Fruit fly (Drosophila melanogaster) whole organism, wandering third instar larva: Measurements from ENCODE around the gene MED27.

ENCODE experiments used
- Abd-B ChIP-seq: fragments of >200 bp; optimal IDR thresholded peaks from 2 replicates; lab custom pipeline; 2017; ENCODE audit warnings: missing biosample characterization, missing genetic modification characterization
- CG32264 ChIP-seq: fragments of 200-800 bp; sonication (Bioruptor generic); optimal IDR thresholded peaks from 2 replicates; lab custom pipeline; 2016; ENCODE audit warnings: missing biosample characterization, missing genetic modification characterization
- CG9705 ChIP-seq: fragments of 200-800 bp; sonication (Bioruptor generic); optimal IDR thresholded peaks from 2 replicates; lab custom pipeline; 2018; ENCODE audit warnings: missing biosample characterization, mild to moderate bottlenecking, missing genetic modification characterization
- CrebA ChIP-seq: fragments of 200-800 bp; sonication (Bioruptor generic); optimal IDR thresholded peaks from 2 replicates; lab custom pipeline; 2016; ENCODE audit warnings: missing biosample characterization, mild to moderate bottlenecking, missing genetic modification characterization, borderline replicate concordance
- Dfd ChIP-seq: fragments of >200 bp; optimal IDR thresholded peaks from 2 replicates; lab custom pipeline; 2017; ENCODE audit warnings: missing biosample characterization, missing genetic modification characterization
- Dif ChIP-seq: fragments of 200-275, 200-300 bp; sonication (Bioruptor generic); optimal IDR thresholded peaks from 2 replicates; lab custom pipeline; 2018; ENCODE audit warnings: missing biosample characterization, missing genetic modification characterization; ENCODE audit not compliant: partially characterized antibody
- GATAd ChIP-seq: sonication (Bioruptor generic); optimal IDR thresholded peaks from 2 replicates; lab custom pipeline; 2016; ENCODE audit warnings: missing biosample characterization, missing genetic modification characterization
- HLH106 ChIP-seq: fragments of 200-800 bp; optimal IDR thresholded peaks from 3 replicates; lab custom pipeline; 2019; ENCODE audit warnings: missing biosample characterization, mild to moderate bottlenecking, missing genetic modification characterization, moderate library complexity
- Hnf4 ChIP-seq: fragments of 200-800 bp; sonication (Bioruptor generic); optimal IDR thresholded peaks from 2 replicates; lab custom pipeline; 2016; ENCODE audit warnings: missing biosample characterization, mild to moderate bottlenecking, missing genetic modification characterization
- Hr78 ChIP-seq: fragments of >200 bp; optimal IDR thresholded peaks from 2 replicates; lab custom pipeline; 2017; ENCODE audit warnings: missing biosample characterization, missing genetic modification characterization
- Hr83 ChIP-seq: fragments of 200-300 bp; sonication (Bioruptor generic); optimal IDR thresholded peaks from 2 replicates; lab custom pipeline; 2016; ENCODE audit warnings: missing biosample characterization, mild to moderate bottlenecking, missing genetic modification characterization, moderate library complexity; ENCODE audit not compliant: poor library complexity, severe bottlenecking
- Mio ChIP-seq: sonication (Bioruptor generic); optimal IDR thresholded peaks from 2 replicates; lab custom pipeline; 2016; ENCODE audit warnings: missing biosample characterization, missing genetic modification characterization
- Myc ChIP-seq: fragments of >200 bp; optimal IDR thresholded peaks from 2 replicates; lab custom pipeline; 2017
- N ChIP-seq: fragments of >200 bp; optimal IDR thresholded peaks from 2 replicates; lab custom pipeline; 2018; ENCODE audit warnings: missing biosample characterization, missing external identifiers, missing genetic modification characterization
- OdsH ChIP-seq: fragments of 200-800 bp; sonication (Bioruptor generic); optimal IDR thresholded peaks from 2 replicates; lab custom pipeline; 2016; ENCODE audit warnings: missing biosample characterization, mild to moderate bottlenecking, missing genetic modification characterization
- Rel ChIP-seq, 2 experiments: fragments of 200-800 bp; sonication (Bioruptor generic) in 1 of 2; optimal IDR thresholded peaks; 2 replicates in 1 of 2; 3 replicates in 1 of 2; lab custom pipeline; 2016 to 2019; ENCODE audit warnings: mild to moderate bottlenecking in 2 of 2, missing biosample characterization in 2 of 2, missing genetic modification characterization in 2 of 2, moderate library complexity in 1 of 2
- Sp1 ChIP-seq: fragments of 200-800 bp; sonication (Bioruptor generic); optimal IDR thresholded peaks from 3 replicates; lab custom pipeline; 2019; ENCODE audit warnings: missing biosample characterization, mild to moderate bottlenecking, missing genetic modification characterization, moderate library complexity
- Vsx2 ChIP-seq: fragments of 200-300, 225-300 bp; sonication (Bioruptor generic); optimal IDR thresholded peaks from 2 replicates; lab custom pipeline; 2018; ENCODE audit warnings: missing biosample characterization, missing genetic modification characterization; ENCODE audit not compliant: partially characterized antibody
- br ChIP-seq: fragments of 200-800 bp; sonication (Bioruptor generic); optimal IDR thresholded peaks from 2 replicates; lab custom pipeline; 2016; ENCODE audit warnings: missing biosample characterization, missing genetic modification characterization
- brk ChIP-seq: fragments of 200-800 bp; sonication (Bioruptor generic); optimal IDR thresholded peaks from 2 replicates; lab custom pipeline; 2016; ENCODE audit warnings: missing biosample characterization, mild to moderate bottlenecking, missing genetic modification characterization
- dl ChIP-seq, 2 experiments: fragments of 175-275, 200-275 bp in 1 of 2; fragments of 200-275 bp in 1 of 2; sonication (Bioruptor generic); optimal IDR thresholded peaks; lab custom pipeline; 2018; ENCODE audit warnings: mild to moderate bottlenecking in 2 of 2, missing biosample characterization in 2 of 2, missing genetic modification characterization in 2 of 2, moderate library complexity in 2 of 2; ENCODE audit not compliant: partially characterized antibody in 2 of 2, insufficient read depth in 1 of 2
- dmrt93B ChIP-seq: fragments of 200-800 bp; sonication (Bioruptor generic); optimal IDR thresholded peaks from 2 replicates; lab custom pipeline; 2018; ENCODE audit warnings: missing biosample characterization, mild to moderate bottlenecking, missing genetic modification characterization
- dsf ChIP-seq: sonication (Bioruptor generic); optimal IDR thresholded peaks from 2 replicates; lab custom pipeline; 2016; ENCODE audit warnings: missing biosample characterization, missing genetic modification characterization, borderline replicate concordance
- foxo ChIP-seq, 2 experiments: fragments of 200-800 bp; sonication (Bioruptor generic); optimal IDR thresholded peaks; 2 replicates in 1 of 2; 3 replicates in 1 of 2; lab custom pipeline; 2016 to 2017; ENCODE audit warnings: missing biosample characterization in 2 of 2, missing genetic modification characterization in 2 of 2
- fru ChIP-seq: fragments of 200-800 bp; sonication (Bioruptor generic); optimal IDR thresholded peaks from 3 replicates; lab custom pipeline; 2016; ENCODE audit warnings: missing biosample characterization, mild to moderate bottlenecking, missing genetic modification characterization
- h ChIP-seq: fragments of 200-800 bp; sonication (Bioruptor generic); optimal IDR thresholded peaks from 3 replicates; lab custom pipeline; 2016; ENCODE audit warnings: missing biosample characterization, mild to moderate bottlenecking, missing genetic modification characterization
- jim ChIP-seq: fragments of 175-275, 200-325 bp; sonication (Bioruptor generic); optimal IDR thresholded peaks from 2 replicates; lab custom pipeline; 2016; ENCODE audit warnings: missing biosample characterization, mild to moderate bottlenecking, missing genetic modification characterization
- lola ChIP-seq: fragments of >200 bp; optimal IDR thresholded peaks from 2 replicates; lab custom pipeline; 2017; ENCODE audit warnings: missing biosample characterization, missing genetic modification characterization
- pan ChIP-seq: fragments of >200 bp; optimal IDR thresholded peaks from 2 replicates; lab custom pipeline; 2017
- psq ChIP-seq: fragments of 200-800 bp; sonication (Bioruptor generic); optimal IDR thresholded peaks from 3 replicates; lab custom pipeline; 2017; ENCODE audit warnings: missing biosample characterization, mild to moderate bottlenecking, missing genetic modification characterization, moderate library complexity
- rgr ChIP-seq: fragments of 200-800 bp; sonication (Bioruptor generic); optimal IDR thresholded peaks from 3 replicates; lab custom pipeline; 2016; ENCODE audit warnings: missing biosample characterization, mild to moderate bottlenecking, missing genetic modification characterization
- sage ChIP-seq: fragments of 200-800 bp; sonication (Bioruptor generic); optimal IDR thresholded peaks from 2 replicates; lab custom pipeline; 2016; ENCODE audit warnings: missing biosample characterization, mild to moderate bottlenecking, missing genetic modification characterization
- sv ChIP-seq: fragments of 200-800 bp; sonication (Bioruptor generic); optimal IDR thresholded peaks from 3 replicates; lab custom pipeline; 2016; ENCODE audit warnings: missing biosample characterization, missing genetic modification characterization
- tai ChIP-seq: sonication (Bioruptor generic); optimal IDR thresholded peaks from 2 replicates; lab custom pipeline; 2016; ENCODE audit warnings: missing biosample characterization, missing genetic modification characterization
- usp ChIP-seq: fragments of >200 bp; optimal IDR thresholded peaks from 2 replicates; lab custom pipeline; 2017; ENCODE audit warnings: missing biosample characterization, missing genetic modification characterization
- woc ChIP-seq: sonication (Bioruptor generic); optimal IDR thresholded peaks from 2 replicates; lab custom pipeline; 2016; ENCODE audit warnings: missing biosample characterization, mild to moderate bottlenecking, missing genetic modification characterization

The MED27 gene

dm6 chr3R:5648569-5649476, 6.1 kb upstream of the MED27 start, which contains the start of the genes MTA1-like and Sec23 (continued):
- TF ChIP-seq GATAd, result no peak
- TF ChIP-seq Hr78 (GFP tag; lab: Kevin White, UChicago), result no peak
- peak; percentile 5 for TF ChIP-seq Hr83 (GFP tag; lab: Kevin White, UChicago)
- TF ChIP-seq pan (lab: Kevin White, UChicago), result no peak
- no peak for TF ChIP-seq N (GFP tag; lab: Kevin White, UChicago)
- peak; percentile 48 for TF ChIP-seq h (GFP tag; lab: Kevin White, UChicago)
- peak; percentile 33 for TF ChIP-seq CG9705 (GFP tag; lab: Kevin White, UChicago)
- peak; percentile 48 for TF ChIP-seq dsf
- no peak for TF ChIP-seq Vsx2 (GFP tag; lab: Kevin White, UChicago)
- no peak for TF ChIP-seq tai (GFP tag; lab: Kevin White, UChicago)
- TF ChIP-seq Sp1 (GFP tag; lab: Kevin White, UChicago), result peak; percentile 54
- peak; percentile 24 for TF ChIP-seq OdsH (GFP tag; lab: Kevin White, UChicago)
- TF ChIP-seq, all 38 proteins: peak for 22

dm6 chr3R:5649903-5650302, 5.0 kb upstream of the MED27 start:
- TF ChIP-seq fru (GFP tag; lab: Kevin White, UChicago) (no peak), Dfd (GFP tag; lab: Kevin White, UChicago) (peak; percentile 66)
- TF ChIP-seq, all 38 proteins: peak for 1

- TF ChIP-seq sv (GFP tag; lab: Kevin White, UChicago) (no peak), psq (GFP tag; lab: Kevin White, UChicago) (no peak), sage (GFP tag; lab: Kevin White, UChicago) (no peak), h (GFP tag; lab: Kevin White, UChicago) (no peak), Hr78 (GFP tag; lab: Kevin White, UChicago) (no peak), Sp1 (GFP tag; lab: Kevin White, UChicago) (no peak), dmrt93B (GFP tag; lab: Kevin White, UChicago) (no peak), jim (no peak), GATAd (no peak), dl (GFP tag; optimal IDR thresholded peaks at IDR 0.05; lab: Kevin White, UChicago; ENCODE audit: insufficient read depth in 1 of 2, partially characterized antibody in 2 of 2) (no peak), Mio (no peak)
- TF ChIP-seq, all 38 proteins: peak for 0
Observed at dm6 chr3R:5653887-5654286, 1.1 kb upstream of the MED27 start.

dm6 chr3R:5658984-5659802, 4.3 kb downstream of the MED27 start:
- TF ChIP-seq woc (GFP tag; lab: Kevin White, UChicago) (no peak), usp (GFP tag; lab: Kevin White, UChicago) (no peak), brk (GFP tag; lab: Kevin White, UChicago) (no peak), psq (GFP tag; lab: Kevin White, UChicago) (peak; percentile 3), Hr78 (GFP tag; lab: Kevin White, UChicago) (no peak), Hnf4 (GFP tag; lab: Kevin White, UChicago) (peak; percentile 15), dl (GFP tag; optimal IDR thresholded peaks at IDR 0.05; lab: Kevin White, UChicago; ENCODE audit: insufficient read depth in 1 of 2, partially characterized antibody in 2 of 2) (no peak), CG9705 (GFP tag; lab: Kevin White, UChicago) (no peak), lola (no peak), sv (GFP tag; lab: Kevin White, UChicago) (no peak), N (GFP tag; lab: Kevin White, UChicago) (no peak), jim (no peak), HLH106 (no peak), pan (lab: Kevin White, UChicago) (no peak), foxo (GFP tag; optimal IDR thresholded peaks at IDR 0.05; lab: Kevin White, UChicago) (peak in 1 of 2 experiments; percentile 20), Hr83 (GFP tag; lab: Kevin White, UChicago) (peak; percentile 36), rgr (GFP tag; lab: Kevin White, UChicago) (peak; percentile 2), Myc (lab: Kevin White, UChicago) (no peak), tai (GFP tag; lab: Kevin White, UChicago) (no peak), Rel (GFP tag; optimal IDR thresholded peaks at IDR 0.05; lab: Kevin White, UChicago) (no peak), Rel (tag; optimal IDR thresholded peaks at IDR 0.05; lab: Kevin White, UChicago) (no peak), Vsx2 (GFP tag; lab: Kevin White, UChicago) (no peak), CrebA (GFP tag; lab: Kevin White, UChicago) (no peak), sage (GFP tag; lab: Kevin White, UChicago) (no peak), Dfd (GFP tag; lab: Kevin White, UChicago) (no peak), br (GFP tag; lab: Kevin White, UChicago) (no peak), Abd-B (GFP tag; lab: Kevin White, UChicago) (no peak), Mio (no peak), h (GFP tag; lab: Kevin White, UChicago) (peak; percentile 39), CG32264 (GFP tag; lab: Kevin White, UChicago) (no peak), Dif (no peak), fru (GFP tag; lab: Kevin White, UChicago) (peak; percentile 29), Sp1 (GFP tag; lab: Kevin White, UChicago) (no peak)
